Worm (Caenorhabditis elegans) whole organism, L1 larva: ENCODE data around the gene tmem-17.

Source experiments
- C04F5.9 ChIP-seq: sonication (generic microtip); optimal IDR thresholded peaks from 2 replicates; lab custom pipeline; 2016; ENCODE audit warnings: missing genetic modification characterization, missing compliant biosample characterization
- C16A3.4 ChIP-seq: fragments of 150-350 bp; optimal IDR thresholded peaks from 2 replicates; lab custom pipeline; 2014; ENCODE audit warnings: missing biosample characterization, missing genetic modification characterization
- F16B12.6 ChIP-seq: fragments of 150-350 bp; optimal IDR thresholded peaks from 2 replicates; lab custom pipeline; 2014; ENCODE audit warnings: missing biosample characterization, missing genetic modification characterization
- alr-1 ChIP-seq: fragments of 200-800 bp; sonication (Bioruptor generic); optimal IDR thresholded peaks from 2 replicates; lab custom pipeline; 2018; ENCODE audit warnings: borderline replicate concordance, mild to moderate bottlenecking, missing genetic modification characterization, missing compliant biosample characterization
- ceh-63 ChIP-seq: fragments of 200-800 bp; sonication (Bioruptor generic); optimal IDR thresholded peaks from 2 replicates; lab custom pipeline; 2018; ENCODE audit warnings: mild to moderate bottlenecking, missing genetic modification characterization, missing compliant biosample characterization
- ceh-8 ChIP-seq: fragments of 200-800 bp; sonication (Bioruptor generic); optimal IDR thresholded peaks from 2 replicates; lab custom pipeline; 2018; ENCODE audit warnings: mild to moderate bottlenecking, missing genetic modification characterization, moderate library complexity, missing compliant biosample characterization
- ceh-82 ChIP-seq, 3 experiments: fragments of 150-350 bp in 1 of 3; sonication (generic microtip) in 2 of 3; optimal IDR thresholded peaks; 2 replicates each; lab custom pipeline; 2014 to 2017; ENCODE audit warnings: missing biosample characterization in 3 of 3, missing genetic modification characterization in 3 of 3
- dpl-1 ChIP-seq, 3 experiments: fragments of 150-350 bp in 2 of 3; sonication (generic microtip) in 1 of 3; optimal IDR thresholded peaks; 2 replicates each; lab custom pipeline; 2014 to 2017; ENCODE audit warnings: missing biosample characterization in 3 of 3, missing genetic modification characterization in 3 of 3, missing genetic modification reagents in 3 of 3
- dsc-1 ChIP-seq: sonication (generic microtip); optimal IDR thresholded peaks from 2 replicates; lab custom pipeline; 2016; ENCODE audit warnings: mild to moderate bottlenecking, missing genetic modification characterization, missing compliant biosample characterization
- efl-1 ChIP-seq, 4 experiments: fragments of 150-350 bp; optimal IDR thresholded peaks in 3 of 4; peaks in 1 of 4; 1 replicate in 1 of 4; 2 replicates in 3 of 4; lab custom pipeline; 2014; ENCODE audit warnings: missing biosample characterization in 2 of 4, missing genetic modification characterization in 2 of 4, missing genetic modification reagents in 2 of 4
- elt-2 ChIP-seq: sonication (generic microtip); optimal IDR thresholded peaks from 2 replicates; lab custom pipeline; 2016; ENCODE audit warnings: missing genetic modification characterization, mild to moderate bottlenecking, inconsistent platforms, missing compliant biosample characterization, missing genetic modification reagents
- elt-3 ChIP-seq, 6 experiments: fragments of 150-350 bp in 1 of 6; sonication (generic microtip); optimal IDR thresholded peaks; 2 replicates each; lab custom pipeline; 2017 to 2018; ENCODE audit warnings: missing biosample characterization in 6 of 6, missing genetic modification characterization in 6 of 6, inconsistent platforms in 1 of 6
- ets-5 ChIP-seq: fragments of 200-800 bp; sonication (Bioruptor generic); IDR thresholded peaks from 2 replicates; pipeline ENCODE4 v1.3.6; 2022; ENCODE audit warnings: missing genetic modification characterization, missing compliant biosample characterization
- fkh-4 ChIP-seq: sonication (generic microtip); optimal IDR thresholded peaks from 2 replicates; lab custom pipeline; 2016; ENCODE audit warnings: missing compliant biosample characterization, missing genetic modification characterization, borderline replicate concordance
- hlh-4 ChIP-seq: sonication (generic microtip); optimal IDR thresholded peaks from 2 replicates; lab custom pipeline; 2016; ENCODE audit warnings: mild to moderate bottlenecking, missing genetic modification characterization, missing compliant biosample characterization
- hpl-2 ChIP-seq: fragments of 150-350 bp; optimal IDR thresholded peaks from 2 replicates; lab custom pipeline; 2014; ENCODE audit warnings: missing biosample characterization, missing genetic modification reagents, missing genetic modification characterization
- lin-15B ChIP-seq: fragments of 150-350 bp; sonication (generic microtip); optimal IDR thresholded peaks from 3 replicates; lab custom pipeline; 2014; ENCODE audit warnings: missing biosample characterization, missing genetic modification characterization
- lsy-2 ChIP-seq, 2 experiments: fragments of 150-350 bp; optimal IDR thresholded peaks; 2 replicates each; lab custom pipeline; 2014; ENCODE audit warnings: missing biosample characterization in 2 of 2, missing genetic modification characterization in 2 of 2
- mab-9 ChIP-seq: fragments of 200-800 bp; sonication (Bioruptor generic); IDR thresholded peaks from 2 replicates; pipeline ENCODE4 v1.3.6; 2022; ENCODE audit warnings: missing genetic modification reagents, missing genetic modification characterization, missing compliant biosample characterization
- mdl-1 ChIP-seq, 2 experiments: fragments of 150-350 bp; optimal IDR thresholded peaks; 2 replicates each; lab custom pipeline; 2014 to 2017; ENCODE audit warnings: missing biosample characterization in 2 of 2, missing genetic modification characterization in 2 of 2, inconsistent platforms in 1 of 2
- mef-2 ChIP-seq: fragments of 150-350 bp; optimal IDR thresholded peaks from 2 replicates; lab custom pipeline; 2014; ENCODE audit warnings: missing biosample characterization, missing genetic modification characterization
- mep-1 ChIP-seq: fragments of 150-350 bp; optimal IDR thresholded peaks from 2 replicates; lab custom pipeline; 2014; ENCODE audit warnings: missing biosample characterization, missing genetic modification characterization
- nhr-19 ChIP-seq: fragments of 200-800 bp; sonication (Bioruptor generic); conservative IDR thresholded peaks from 2 replicates; pipeline ENCODE4 v1.3.6; 2022; ENCODE audit warnings: missing genetic modification characterization, missing compliant biosample characterization
- nhr-237 ChIP-seq: fragments of 150-350 bp; optimal IDR thresholded peaks from 2 replicates; lab custom pipeline; 2014; ENCODE audit warnings: missing biosample characterization, missing genetic modification characterization
- nhr-28 ChIP-seq: fragments of 150-350 bp; optimal IDR thresholded peaks from 2 replicates; lab custom pipeline; 2014; ENCODE audit warnings: missing biosample characterization, missing genetic modification characterization
- nhr-47 ChIP-seq: sonication (generic microtip); optimal IDR thresholded peaks from 2 replicates; lab custom pipeline; 2016; ENCODE audit warnings: mild to moderate bottlenecking, missing genetic modification characterization, moderate library complexity, missing compliant biosample characterization
- nhr-71 ChIP-seq: sonication (generic microtip); optimal IDR thresholded peaks from 2 replicates; lab custom pipeline; 2016; ENCODE audit warnings: mild to moderate bottlenecking, missing genetic modification characterization, moderate library complexity, missing compliant biosample characterization
- nhr-76 ChIP-seq: sonication (generic microtip); optimal IDR thresholded peaks from 2 replicates; lab custom pipeline; 2017; ENCODE audit warnings: missing biosample characterization, missing genetic modification characterization
- nhr-85 ChIP-seq: sonication (generic microtip); peaks from one replicate; lab custom pipeline; 2016; ENCODE audit warnings: missing genetic modification characterization, inconsistent platforms, missing compliant biosample characterization
- nhr-90 ChIP-seq: sonication (generic microtip); optimal IDR thresholded peaks from 2 replicates; lab custom pipeline; 2016; ENCODE audit warnings: mild to moderate bottlenecking, missing genetic modification characterization, missing compliant biosample characterization; ENCODE audit not compliant: poor library complexity
- pax-3 ChIP-seq: fragments of 200-800 bp; sonication (Bioruptor generic); optimal IDR thresholded peaks from 2 replicates; lab custom pipeline; 2018; ENCODE audit warnings: mild to moderate bottlenecking, missing genetic modification characterization, moderate library complexity, missing compliant biosample characterization
- pqm-1 ChIP-seq: sonication (generic microtip); optimal IDR thresholded peaks from 3 replicates; lab custom pipeline; 2017; ENCODE audit warnings: missing biosample characterization, missing genetic modification characterization
- rnt-1 ChIP-seq: sonication (generic microtip); optimal IDR thresholded peaks from 2 replicates; lab custom pipeline; 2016; ENCODE audit warnings: mild to moderate bottlenecking, missing genetic modification characterization, moderate library complexity, missing compliant biosample characterization
- snpc-4 ChIP-seq: fragments of 150-350 bp; optimal IDR thresholded peaks from 2 replicates; lab custom pipeline; 2014; ENCODE audit warnings: missing biosample characterization, missing genetic modification characterization
- snu-23 ChIP-seq: sonication (generic microtip); optimal IDR thresholded peaks from 2 replicates; lab custom pipeline; 2016; ENCODE audit warnings: missing genetic modification characterization, missing compliant biosample characterization
- sup-37 ChIP-seq: fragments of 200-800 bp; sonication (Bioruptor generic); optimal IDR thresholded peaks from 2 replicates; lab custom pipeline; 2018; ENCODE audit warnings: mild to moderate bottlenecking, missing genetic modification characterization, missing compliant biosample characterization
- swsn-7 ChIP-seq: sonication (generic microtip); optimal IDR thresholded peaks from 2 replicates; lab custom pipeline; 2016; ENCODE audit warnings: missing genetic modification characterization, missing compliant biosample characterization
- unc-30 ChIP-seq: sonication (generic microtip); optimal IDR thresholded peaks from 2 replicates; lab custom pipeline; 2017; ENCODE audit warnings: missing biosample characterization, missing genetic modification characterization
- unc-86 ChIP-seq: sonication (generic microtip); optimal IDR thresholded peaks from 2 replicates; lab custom pipeline; 2016; ENCODE audit warnings: missing genetic modification characterization, missing compliant biosample characterization
- vab-15 ChIP-seq: sonication (generic microtip); optimal IDR thresholded peaks from 2 replicates; lab custom pipeline; 2017; ENCODE audit warnings: missing genotype, mild to moderate bottlenecking, missing genetic modification characterization, missing compliant biosample characterization
- xbp-1 ChIP-seq: sonication (generic microtip); optimal IDR thresholded peaks from 2 replicates; lab custom pipeline; 2016; ENCODE audit warnings: missing genetic modification characterization, missing compliant biosample characterization
- ztf-11 ChIP-seq, 2 experiments: sonication (generic microtip); optimal IDR thresholded peaks; 2 replicates each; lab custom pipeline; 2016 to 2017; ENCODE audit warnings: missing genetic modification characterization in 2 of 2, missing biosample characterization in 1 of 2, missing compliant biosample characterization in 1 of 2
- ztf-4 ChIP-seq: fragments of 150-350 bp; optimal IDR thresholded peaks from 2 replicates; lab custom pipeline; 2014; ENCODE audit warnings: missing biosample characterization, missing genetic modification characterization

The tmem-17 gene

DNA sequence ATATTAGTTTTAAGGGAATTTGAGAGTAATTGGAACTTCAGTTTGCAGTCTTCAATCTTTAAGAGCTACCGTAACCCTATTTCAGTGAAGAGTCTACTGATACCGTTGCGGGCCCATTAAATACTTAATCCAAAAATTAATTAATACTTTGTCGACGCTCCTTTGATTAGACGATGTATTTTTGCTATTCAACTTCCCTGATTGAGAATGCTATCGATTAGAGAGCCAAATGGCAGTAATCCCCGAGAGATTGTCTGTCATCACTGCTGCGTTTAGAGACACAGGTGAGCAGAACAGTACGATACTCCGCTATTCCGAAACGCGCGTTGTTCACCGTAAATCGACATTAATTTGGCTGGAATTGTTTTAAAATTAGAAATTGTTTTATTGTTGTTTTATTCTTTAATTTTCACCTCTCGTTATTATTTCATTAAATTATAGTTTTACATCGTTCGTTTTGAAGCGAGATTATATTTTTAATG lies 48.9 kb upstream of the tmem-17 start, which contains the start of gene rfl-1 (continued):
- TF ChIP-seq dsc-1: peak; percentile 52
- peak; percentile 75 for TF ChIP-seq lin-15B (tag; lab: Kevin White, UChicago)

DNA sequence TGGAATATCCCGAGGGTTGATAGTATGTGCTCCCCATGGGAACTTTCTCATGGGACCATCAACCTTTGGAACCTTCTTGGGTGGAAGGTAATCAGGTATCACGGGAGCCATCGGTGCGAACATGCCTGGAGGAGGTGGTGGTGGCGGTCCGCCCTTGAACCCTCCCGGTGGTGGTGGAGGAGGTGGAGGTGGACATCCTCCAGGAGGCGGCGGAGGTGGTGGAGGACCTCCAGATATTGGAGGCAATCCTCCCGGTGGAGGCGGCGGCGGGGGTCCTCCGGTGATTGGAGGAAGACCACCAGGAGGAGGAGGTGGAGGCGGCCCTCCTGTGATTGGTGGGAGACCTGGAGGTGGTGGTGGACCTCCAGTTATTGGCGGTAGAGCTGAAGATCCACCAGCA lies 44.2 kb upstream of the tmem-17 start:
- no peak for TF ChIP-seq ztf-4 (tag; lab: Kevin White, UChicago)
- no peak for TF ChIP-seq ceh-63 (GFP tag; lab: Kevin White, UChicago)
- TF ChIP-seq ceh-8 (GFP tag; lab: Kevin White, UChicago): peak; percentile 80
- no peak for TF ChIP-seq snpc-4 (tag; lab: Kevin White, UChicago)
- no peak for TF ChIP-seq rnt-1
- TF ChIP-seq efl-1 (optimal IDR thresholded peaks at IDR 0.05; lab: Kevin White, UChicago): no peak
- TF ChIP-seq efl-1 (GFP tag; optimal IDR thresholded peaks at IDR 0.05 in 1 of 2; lab: Kevin White, UChicago): peak in 1 of 2 experiments; percentile 86
- no peak for TF ChIP-seq ets-5 (GFP tag; lab: Robert Waterston, UW)
- no peak for TF ChIP-seq vab-15 (tag; lab: Kevin White, UChicago)
- TF ChIP-seq mef-2 (tag; lab: Kevin White, UChicago): no peak
- no peak for TF ChIP-seq mdl-1 (tag; optimal IDR thresholded peaks at IDR 0.05; lab: Kevin White, UChicago)
- TF ChIP-seq lsy-2 (tag; optimal IDR thresholded peaks at IDR 0.05; lab: Kevin White, UChicago): no peak
- TF ChIP-seq xbp-1 (tag; lab: Kevin White, UChicago): no peak
- no peak for TF ChIP-seq pqm-1 (tag; lab: Kevin White, UChicago)
- TF ChIP-seq elt-2: no peak
- no peak for TF ChIP-seq nhr-90 (tag; lab: Kevin White, UChicago)

DNA sequence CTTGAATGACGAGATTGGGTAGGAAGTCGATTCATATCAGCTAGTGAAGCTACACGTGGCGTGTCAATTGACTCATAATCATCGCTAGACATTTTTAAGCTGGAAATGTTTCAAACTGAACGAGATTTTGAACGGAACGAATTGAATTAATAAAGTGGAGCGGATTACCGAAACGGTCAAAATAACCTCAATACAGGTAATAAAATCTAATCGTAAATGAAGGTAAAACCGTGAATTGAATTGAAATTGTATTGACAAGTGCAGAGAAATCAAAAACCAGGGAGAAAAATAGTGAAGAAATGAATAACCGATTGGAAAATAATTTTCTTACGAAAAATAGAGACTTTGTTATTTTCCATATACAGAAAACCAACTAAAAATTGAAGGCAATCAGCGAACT lies 41.0 kb upstream of the tmem-17 start, which contains the start of gene cyk-1:
Gene cyk-1, minus strand, starts transcription at position 101 of the 400 bp plus-strand sequence.
- TF ChIP-seq swsn-7 (tag; lab: Kevin White, UChicago) (no peak), dpl-1 (GFP tag; optimal IDR thresholded peaks at IDR 0.05; lab: Kevin White, UChicago) (no peak), nhr-85 (tag; lab: Kevin White, UChicago) (no peak), alr-1 (tag; lab: Kevin White, UChicago) (no peak), mep-1 (tag; lab: Kevin White, UChicago) (no peak), nhr-28 (tag; lab: Kevin White, UChicago) (no peak), hpl-2 (GFP tag; lab: Kevin White, UChicago) (no peak), C16A3.4 (tag; lab: Kevin White, UChicago) (no peak), F16B12.6 (tag; lab: Kevin White, UChicago) (no peak), unc-86 (no peak), xbp-1 (tag; lab: Kevin White, UChicago) (no peak), C04F5.9 (tag; lab: Kevin White, UChicago) (no peak), mab-9 (GFP tag; lab: Robert Waterston, UW) (no peak)
- TF ChIP-seq, all 84 proteins: peak for 0

DNA sequence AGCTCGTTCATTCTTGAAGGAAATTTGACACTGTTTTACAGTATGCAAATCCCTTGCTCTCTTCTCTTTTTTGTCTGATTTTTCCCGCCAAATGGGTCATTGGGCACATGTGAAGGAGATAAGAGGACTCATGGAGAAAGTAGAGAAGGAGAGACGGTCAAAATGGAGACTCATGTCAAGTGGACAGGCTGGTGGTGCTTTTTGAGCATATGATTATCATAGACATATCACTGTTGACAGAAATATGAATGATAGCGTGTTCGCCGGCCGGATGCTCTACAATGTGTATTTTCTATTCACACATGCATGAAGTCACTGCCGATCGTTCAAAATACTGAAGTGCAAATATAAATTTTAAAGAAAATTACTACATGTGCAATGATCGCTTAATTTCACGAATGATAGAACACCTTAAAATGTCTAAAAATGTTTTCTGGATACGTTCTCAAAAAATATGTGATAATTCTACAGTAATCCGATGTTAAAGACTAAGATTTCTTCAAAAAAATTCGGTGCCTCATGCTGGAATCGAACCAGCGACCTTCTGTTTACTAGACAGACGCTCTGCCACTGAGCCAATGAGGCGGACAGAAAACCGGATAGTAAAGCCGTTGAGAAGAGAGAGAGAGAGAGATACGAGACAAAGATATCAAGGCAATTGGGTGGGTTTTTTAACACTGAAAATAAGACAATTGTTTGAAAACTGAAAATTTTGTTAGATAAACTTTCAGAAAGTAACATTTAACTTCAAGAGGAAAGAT lies 39.9 kb upstream of the tmem-17 start:
- TF ChIP-seq fkh-4 (tag; lab: Kevin White, UChicago) (peak; percentile 4), nhr-76 (tag; lab: Kevin White, UChicago) (no peak), pax-3 (tag; lab: Kevin White, UChicago) (peak; percentile 15), ceh-82 (tag; optimal IDR thresholded peaks at IDR 0.05; lab: Kevin White, UChicago) (peak; percentile 3 to 21 (median 5)), F16B12.6 (tag; lab: Kevin White, UChicago) (no peak), dpl-1 (GFP tag; optimal IDR thresholded peaks at IDR 0.05; lab: Kevin White, UChicago) (peak in 2 of 3 experiments; percentile 41 to 43), lsy-2 (tag; optimal IDR thresholded peaks at IDR 0.05; lab: Kevin White, UChicago) (peak; percentile 60 to 63), elt-3 (tag; optimal IDR thresholded peaks at IDR 0.05; lab: Kevin White, UChicago) (peak in 1 of 6 experiments; percentile 1), hlh-4 (no peak), ets-5 (GFP tag; lab: Robert Waterston, UW) (no peak), C16A3.4 (tag; lab: Kevin White, UChicago) (peak; percentile 45), unc-30 (no peak), sup-37 (GFP tag; lab: Kevin White, UChicago) (no peak), xbp-1 (tag; lab: Kevin White, UChicago) (peak; percentile 16), snu-23 (GFP tag; lab: Kevin White, UChicago) (peak; percentile 65), nhr-85 (tag; lab: Kevin White, UChicago) (no peak), ztf-11 (tag; optimal IDR thresholded peaks at IDR 0.05; lab: Kevin White, UChicago) (no peak), ztf-4 (tag; lab: Kevin White, UChicago) (no peak), snpc-4 (tag; lab: Kevin White, UChicago) (peak; percentile 85), nhr-71 (tag; lab: Kevin White, UChicago) (peak; percentile 50), mdl-1 (tag; optimal IDR thresholded peaks at IDR 0.05; lab: Kevin White, UChicago) (peak in 1 of 2 experiments; percentile 25), nhr-237 (tag; lab: Kevin White, UChicago) (no peak), elt-2 (peak; percentile 21), nhr-47 (tag; lab: Kevin White, UChicago) (peak; percentile 53), nhr-19 (peak; percentile 59)
